Fruit fly (Drosophila melanogaster) whole organism, embryonic: ENCODE data around the gene CG34163.

ENCODE experiments used
- Abd-B ChIP-seq: fragments of 200-800 bp; sonication (Bioruptor generic); optimal IDR thresholded peaks from 2 replicates; lab custom pipeline; 2018; ENCODE audit warnings: missing biosample characterization, mild to moderate bottlenecking, missing genetic modification characterization, moderate library complexity
- Antp ChIP-seq: fragments of 200-800 bp; sonication (Bioruptor generic); optimal IDR thresholded peaks from 3 replicates; lab custom pipeline; 2016; ENCODE audit warnings: missing biosample characterization, missing genetic modification characterization
- BEAF-32 ChIP-seq: fragments of 200-800 bp; sonication (Bioruptor generic); optimal IDR thresholded peaks from 3 replicates; lab custom pipeline; 2017; ENCODE audit warnings: missing biosample characterization, missing genetic modification characterization, mild to moderate bottlenecking, moderate library complexity, missing genetic modification reagents
- CG10979 ChIP-seq: fragments of 200-800 bp; sonication (Bioruptor generic); optimal IDR thresholded peaks from 2 replicates; lab custom pipeline; 2018; ENCODE audit warnings: missing biosample characterization, mild to moderate bottlenecking, missing genetic modification characterization, moderate library complexity
- CG12299 ChIP-seq: fragments of 200-800 bp; sonication (Bioruptor generic); optimal IDR thresholded peaks from 2 replicates; lab custom pipeline; 2018; ENCODE audit warnings: missing biosample characterization, mild to moderate bottlenecking, missing genetic modification characterization
- CG14965 ChIP-seq: fragments of 200-800 bp; sonication (Bioruptor generic); optimal IDR thresholded peaks from 2 replicates; lab custom pipeline; 2016; ENCODE audit warnings: missing biosample characterization, missing genetic modification characterization, borderline replicate concordance
- CG16779 ChIP-seq: fragments of 200-800 bp; sonication (Bioruptor generic); IDR thresholded peaks from 2 replicates; pipeline ENCODE4 v1.3.6; 2022; ENCODE audit warnings: missing biosample characterization, missing genetic modification characterization
- CG16813 ChIP-seq: fragments of 200-800 bp; sonication (Bioruptor generic); IDR thresholded peaks from 3 replicates; pipeline ENCODE4 v1.3.6; 2022; ENCODE audit warnings: missing biosample characterization, missing genetic modification characterization; ENCODE audit not compliant: partially characterized antibody
- CG17186 ChIP-seq: fragments of 200-800 bp; sonication (Bioruptor generic); optimal IDR thresholded peaks from 3 replicates; lab custom pipeline; 2017; ENCODE audit warnings: missing biosample characterization, missing genetic modification reagents, missing genetic modification characterization
- CG17359 ChIP-seq: fragments of 200-800 bp; sonication (Bioruptor generic); optimal IDR thresholded peaks from 3 replicates; lab custom pipeline; 2018; ENCODE audit warnings: missing biosample characterization, mild to moderate bottlenecking, missing genetic modification characterization, moderate library complexity
- CG32772 ChIP-seq: fragments of 200-800 bp; sonication (Bioruptor generic); IDR thresholded peaks from 2 replicates; pipeline ENCODE4 v1.3.6; 2022; ENCODE audit warnings: missing biosample characterization, missing genetic modification characterization
- CG3407 ChIP-seq: fragments of 200-800 bp; sonication (Bioruptor generic); optimal IDR thresholded peaks from 2 replicates; lab custom pipeline; 2018; ENCODE audit warnings: missing biosample characterization, mild to moderate bottlenecking, missing genetic modification characterization
- CG3838 ChIP-seq: fragments of 200-800 bp; sonication (Bioruptor generic); optimal IDR thresholded peaks from 3 replicates; lab custom pipeline; 2016; ENCODE audit warnings: missing biosample characterization, missing genetic modification characterization
- CG6791 ChIP-seq: fragments of 200-800 bp; sonication (Bioruptor generic); IDR thresholded peaks from 3 replicates; pipeline ENCODE4 v1.3.6; 2022; ENCODE audit warnings: missing biosample characterization, missing genetic modification characterization; ENCODE audit not compliant: partially characterized antibody
- CG7963 ChIP-seq: fragments of 200-800 bp; sonication (Bioruptor generic); IDR thresholded peaks from 3 replicates; pipeline ENCODE4 v1.3.6; 2022; ENCODE audit warnings: missing biosample characterization, missing genetic modification characterization; ENCODE audit not compliant: partially characterized antibody
- CG8388 ChIP-seq: fragments of 200-800 bp; sonication (Bioruptor generic); optimal IDR thresholded peaks from 2 replicates; lab custom pipeline; 2019; ENCODE audit warnings: missing biosample characterization, mild to moderate bottlenecking, missing genetic modification characterization, moderate library complexity
- CG8944 ChIP-seq: fragments of 200-800 bp; sonication (Bioruptor generic); optimal IDR thresholded peaks from 3 replicates; lab custom pipeline; 2016; ENCODE audit warnings: missing biosample characterization, missing genetic modification characterization
- CHES-1-like ChIP-seq: fragments of 200-800 bp; sonication (Bioruptor generic); optimal IDR thresholded peaks from 2 replicates; lab custom pipeline; 2016; ENCODE audit warnings: missing biosample characterization, missing genetic modification characterization
- CkIIα-i1 ChIP-seq: fragments of 200-800 bp; sonication (Bioruptor generic); IDR thresholded peaks from 2 replicates; pipeline ENCODE4 v1.3.6; 2022; ENCODE audit warnings: missing biosample characterization, missing genetic modification characterization
- D ChIP-seq, 2 experiments: fragments of 200-800 bp in 1 of 2; fragments of >200 bp in 1 of 2; sonication (Bioruptor generic) in 1 of 2; optimal IDR thresholded peaks; 2 replicates in 1 of 2; 3 replicates in 1 of 2; lab custom pipeline; 2017; ENCODE audit warnings: mild to moderate bottlenecking in 1 of 2, missing biosample characterization in 1 of 2, missing genetic modification characterization in 1 of 2, missing genetic modification reagents in 1 of 2
- Ets97D ChIP-seq: fragments of 200-800 bp; sonication (Bioruptor generic); optimal IDR thresholded peaks from 3 replicates; lab custom pipeline; 2016; ENCODE audit warnings: missing biosample characterization, missing genetic modification characterization
- HHEX ChIP-seq: fragments of 200-800 bp; sonication (Bioruptor generic); optimal IDR thresholded peaks from 3 replicates; lab custom pipeline; 2017; ENCODE audit warnings: missing biosample characterization, mild to moderate bottlenecking, missing genetic modification characterization, missing genetic modification reagents
- Hey ChIP-seq: fragments of 200-800 bp; sonication (Bioruptor generic); optimal IDR thresholded peaks from 3 replicates; lab custom pipeline; 2018; ENCODE audit warnings: missing biosample characterization, mild to moderate bottlenecking, missing genetic modification characterization
- Meics ChIP-seq: fragments of 200-800 bp; sonication (Bioruptor generic); optimal IDR thresholded peaks from 2 replicates; lab custom pipeline; 2017; ENCODE audit warnings: missing biosample characterization, mild to moderate bottlenecking, missing genetic modification characterization
- Nf-YC ChIP-seq: fragments of 200-800 bp; optimal IDR thresholded peaks from 3 replicates; lab custom pipeline; 2019; ENCODE audit warnings: missing biosample characterization, mild to moderate bottlenecking, missing genetic modification characterization, moderate library complexity
- PHDP ChIP-seq: fragments of 200-800 bp; sonication (Bioruptor generic); optimal IDR thresholded peaks from 3 replicates; lab custom pipeline; 2018; ENCODE audit warnings: missing biosample characterization, mild to moderate bottlenecking, missing genetic modification characterization, moderate library complexity
- Poxn ChIP-seq: fragments of 200-800 bp; sonication (Bioruptor generic); IDR thresholded peaks from 2 replicates; pipeline ENCODE4 v1.3.6; 2022; ENCODE audit warnings: missing biosample characterization, missing genetic modification characterization
- Six4 ChIP-seq: fragments of 200-800 bp; sonication (Bioruptor generic); optimal IDR thresholded peaks from 2 replicates; lab custom pipeline; 2016; ENCODE audit warnings: missing biosample characterization, missing genetic modification characterization
- TFAM ChIP-seq: fragments of 200-800 bp; sonication (Bioruptor generic); optimal IDR thresholded peaks from 2 replicates; lab custom pipeline; 2017; ENCODE audit warnings: missing biosample characterization, missing genetic modification characterization, inconsistent platforms
- al ChIP-seq: fragments of 200-800 bp; sonication (Bioruptor generic); IDR thresholded peaks from 2 replicates; pipeline ENCODE4 v1.3.6; 2022; ENCODE audit warnings: missing biosample characterization, missing genetic modification characterization
- aop ChIP-seq: fragments of 200-800 bp; sonication (Bioruptor generic); IDR thresholded peaks from 2 replicates; pipeline ENCODE4 v1.3.6; 2022; ENCODE audit warnings: missing biosample characterization, missing genetic modification characterization
- bab2 ChIP-seq: fragments of 200-800 bp; sonication (Bioruptor generic); optimal IDR thresholded peaks from 2 replicates; lab custom pipeline; 2016; ENCODE audit warnings: missing biosample characterization, missing genetic modification characterization
- bcd ChIP-seq: fragments of 200-800 bp; sonication (Bioruptor generic); optimal IDR thresholded peaks from 2 replicates; lab custom pipeline; 2017; ENCODE audit warnings: missing biosample characterization, mild to moderate bottlenecking, missing genetic modification characterization
- chif ChIP-seq, 2 experiments: fragments of 200-800 bp; sonication (Bioruptor generic); optimal IDR thresholded peaks; 3 replicates each; lab custom pipeline; 2016; ENCODE audit warnings: missing biosample characterization in 2 of 2, missing genetic modification characterization in 2 of 2
- crp ChIP-seq, 2 experiments: fragments of 200-800 bp; sonication (Bioruptor generic); optimal IDR thresholded peaks; 2 replicates in 1 of 2; 3 replicates in 1 of 2; lab custom pipeline; 2017; ENCODE audit warnings: missing biosample characterization in 2 of 2, missing genetic modification characterization in 2 of 2, mild to moderate bottlenecking in 1 of 2, moderate library complexity in 1 of 2
- dati ChIP-seq: fragments of 200-800 bp; sonication (Bioruptor generic); IDR thresholded peaks from 2 replicates; pipeline ENCODE4 v1.3.6; 2022; ENCODE audit warnings: missing biosample characterization, missing genetic modification characterization
- ftz-f1 ChIP-seq: fragments of 200-800 bp; sonication (Bioruptor generic); optimal IDR thresholded peaks from 2 replicates; lab custom pipeline; 2016; ENCODE audit warnings: missing biosample characterization, missing genetic modification characterization
- kni ChIP-seq: fragments of 200-800 bp; sonication (Bioruptor generic); optimal IDR thresholded peaks from 3 replicates; lab custom pipeline; 2017; ENCODE audit warnings: mild to moderate bottlenecking, missing biosample characterization, missing genetic modification reagents, missing genetic modification characterization
- lab ChIP-seq: fragments of 200-800 bp; sonication (Bioruptor generic); optimal IDR thresholded peaks from 3 replicates; lab custom pipeline; 2017; ENCODE audit warnings: missing biosample characterization, missing genetic modification characterization, mild to moderate bottlenecking, moderate library complexity, missing genetic modification reagents
- lbe ChIP-seq: fragments of 200-800 bp; sonication (Bioruptor generic); optimal IDR thresholded peaks from 2 replicates; lab custom pipeline; 2016; ENCODE audit warnings: missing biosample characterization, mild to moderate bottlenecking, missing genetic modification characterization
- mam ChIP-seq: fragments of 200-800 bp; sonication (Bioruptor generic); optimal IDR thresholded peaks from 3 replicates; lab custom pipeline; 2016; ENCODE audit warnings: missing biosample characterization, missing genetic modification characterization
- mirr ChIP-seq: fragments of 200-800 bp; sonication (Bioruptor generic); optimal IDR thresholded peaks from 3 replicates; lab custom pipeline; 2018; ENCODE audit warnings: missing biosample characterization, mild to moderate bottlenecking, missing genetic modification characterization
- otp ChIP-seq: fragments of 200-800 bp; sonication (Bioruptor generic); IDR thresholded peaks from 3 replicates; pipeline ENCODE4, ENCODE4 v1.3.6; 2022; ENCODE audit warnings: missing biosample characterization, missing genetic modification characterization
- pum ChIP-seq: fragments of 200-800 bp; sonication (Bioruptor generic); optimal IDR thresholded peaks from 2 replicates; lab custom pipeline; 2016; ENCODE audit warnings: missing biosample characterization, missing genetic modification characterization
- rib ChIP-seq: fragments of 200-800 bp; sonication (Bioruptor generic); IDR thresholded peaks from 2 replicates; pipeline ENCODE4 v1.3.6; 2022; ENCODE audit warnings: missing biosample characterization, missing genetic modification characterization
- scrt ChIP-seq: fragments of 200-800 bp; sonication (Bioruptor generic); optimal IDR thresholded peaks from 2 replicates; lab custom pipeline; 2018; ENCODE audit warnings: missing biosample characterization, mild to moderate bottlenecking, missing genetic modification characterization, moderate library complexity
- sna ChIP-seq: fragments of 200-800 bp; sonication (Bioruptor generic); IDR thresholded peaks from 2 replicates; pipeline ENCODE4 v1.3.6; 2022; ENCODE audit warnings: missing biosample characterization, missing genetic modification characterization; ENCODE audit not compliant: partially characterized antibody
- trem ChIP-seq: fragments of 200-800 bp; optimal IDR thresholded peaks from 3 replicates; lab custom pipeline; 2019; ENCODE audit warnings: missing biosample characterization, mild to moderate bottlenecking, missing genetic modification characterization, moderate library complexity

The CG34163 gene

dm6 chr2L:12002922-12003791, 15.1 kb downstream of the CG34163 start (continued):
- no peak for TF ChIP-seq al (GFP tag; lab: Robert Waterston, UW)
- no peak for TF ChIP-seq CG7963 (GFP tag; lab: Robert Waterston, UW)
- peak; percentile 99 for TF ChIP-seq kni (GFP tag; lab: Kevin White, UChicago)
- TF ChIP-seq Six4 (GFP tag; lab: Kevin White, UChicago): peak; percentile 24
- TF ChIP-seq lab: peak; percentile 40
- no peak for TF ChIP-seq scrt (GFP tag; lab: Kevin White, UChicago)
- no peak for TF ChIP-seq otp
- no peak for TF ChIP-seq aop (GFP tag; lab: Robert Waterston, UW)
- peak; percentile 99 for TF ChIP-seq Hey (tag; lab: Kevin White, UChicago)
- TF ChIP-seq CG8944: no peak
- no peak for TF ChIP-seq sna
- TF ChIP-seq D (optimal IDR thresholded peaks at IDR 0.05; lab: Kevin White, UChicago): no peak
- no peak for TF ChIP-seq D (GFP tag; optimal IDR thresholded peaks at IDR 0.05; lab: Kevin White, UChicago)
- peak in 1 of 2 experiments; percentile 58 for TF ChIP-seq crp (GFP tag; optimal IDR thresholded peaks at IDR 0.05; lab: Kevin White, UChicago)
- TF ChIP-seq PHDP (tag; lab: Kevin White, UChicago): peak; percentile 8
- TF ChIP-seq bcd (GFP tag; lab: Kevin White, UChicago): peak; percentile 27
- no peak for TF ChIP-seq Antp (GFP tag; lab: Kevin White, UChicago)
- TF ChIP-seq Nf-YC (tag; lab: Kevin White, UChicago): no peak
- TF ChIP-seq CkIIα-i1: no peak
- peak; percentile 97 for TF ChIP-seq ftz-f1 (GFP tag; lab: Kevin White, UChicago)
- no peak for TF ChIP-seq CG3838 (GFP tag; lab: Kevin White, UChicago)
- peak; percentile 19 for TF ChIP-seq CG17359 (tag; lab: Kevin White, UChicago)
- TF ChIP-seq pum (GFP tag; lab: Kevin White, UChicago): no peak
- peak; percentile 25 for TF ChIP-seq bab2
- no peak for TF ChIP-seq CG16779 (GFP tag; lab: Robert Waterston, UW)
- peak in 1 of 2 experiments; percentile 23 for TF ChIP-seq chif (GFP tag; optimal IDR thresholded peaks at IDR 0.05; lab: Kevin White, UChicago)
- TF ChIP-seq CG16813 (GFP tag; lab: Robert Waterston, UW): no peak
- no peak for TF ChIP-seq CG6791 (GFP tag; lab: Robert Waterston, UW)
- peak; percentile 5 for TF ChIP-seq CG3407
- no peak for TF ChIP-seq CHES-1-like (GFP tag; lab: Kevin White, UChicago)
- TF ChIP-seq mam: no peak
- peak; percentile 27 for TF ChIP-seq CG12299 (tag; lab: Kevin White, UChicago)
- no peak for TF ChIP-seq Abd-B
- peak; percentile 82 for TF ChIP-seq mirr (GFP tag; lab: Kevin White, UChicago)
- TF ChIP-seq CG32772 (GFP tag; lab: Robert Waterston, UW): no peak
- TF ChIP-seq rib (GFP tag; lab: Robert Waterston, UW): no peak
- no peak for TF ChIP-seq Ets97D (GFP tag; lab: Kevin White, UChicago)
- TF ChIP-seq trem (tag; lab: Kevin White, UChicago): no peak
- peak; percentile 31 for TF ChIP-seq Meics
- TF ChIP-seq BEAF-32: no peak
- no peak for TF ChIP-seq lbe (GFP tag; lab: Kevin White, UChicago)
- TF ChIP-seq Poxn (GFP tag; lab: Robert Waterston, UW): no peak
- no peak for TF ChIP-seq CG14965
- no peak for TF ChIP-seq CG17186 (GFP tag; lab: Kevin White, UChicago)
- TF ChIP-seq CG10979 (tag; lab: Kevin White, UChicago): peak; percentile 21
- no peak for TF ChIP-seq TFAM (GFP tag; lab: Kevin White, UChicago)
- peak; percentile 25 for TF ChIP-seq HHEX (GFP tag; lab: Kevin White, UChicago)
- no peak for TF ChIP-seq dati (GFP tag; lab: Robert Waterston, UW)
- TF ChIP-seq CG8388 (GFP tag; lab: Kevin White, UChicago): peak; percentile 25
